Worm (Caenorhabditis elegans): Measurements from ENCODE around the gene spe-17.

spe-17 gene

ce11 chrIV:12051049-12051792 lies 38.0 kb downstream of the spe-17 start, which contains the start of the genes bre-5 and spt-5:
bre-5 (minus strand) TSS chrIV:12051215.
spt-5 (plus strand) TSS chrIV:12051491.
- no peak for TF ChIP-seq daf-8 (GFP tag; IDR thresholded peaks at IDR 0.05)
- TF ChIP-seq dpl-1 (GFP tag; optimal IDR thresholded peaks at IDR 0.05): peak; percentile 29
- peak; percentile 59 for TF ChIP-seq ceh-28 (tag; optimal IDR thresholded peaks at IDR 0.05)
- no peak for TF ChIP-seq dmd-8 (GFP tag; IDR thresholded peaks at IDR 0.05)
- no peak for TF ChIP-seq ZK546.5 (tag; optimal IDR thresholded peaks at IDR 0.05)
- TF ChIP-seq F49E8.2 (tag; optimal IDR thresholded peaks at IDR 0.05; ENCODE audit: borderline replicate concordance): no peak
- no peak for TF ChIP-seq zag-1 (tag; optimal IDR thresholded peaks at IDR 0.05)
- no peak for TF ChIP-seq sdz-12 (GFP tag; optimal IDR thresholded peaks at IDR 0.05)
- no peak for TF ChIP-seq F44E2.7 (GFP tag; IDR thresholded peaks at IDR 0.05)
- no peak for TF ChIP-seq hif-1 (tag; optimal IDR thresholded peaks at IDR 0.05)
- no peak for TF ChIP-seq lin-39 (tag; optimal IDR thresholded peaks at IDR 0.05)
- TF ChIP-seq cey-2 (tag; optimal IDR thresholded peaks at IDR 0.05; ENCODE audit: borderline replicate concordance, insufficient read depth): no peak
- TF ChIP-seq mes-2 (tag; optimal IDR thresholded peaks at IDR 0.05; ENCODE audit: poor library complexity, severe bottlenecking): peak; percentile 65
- TF ChIP-seq lsy-2 (tag; optimal IDR thresholded peaks at IDR 0.05): peak in 1 of 2 experiments; percentile 56
- no peak for TF ChIP-seq egl-27 (tag; optimal IDR thresholded peaks at IDR 0.05)
- no peak for TF ChIP-seq jun-1 (tag; optimal IDR thresholded peaks at IDR 0.05)
- no peak for TF ChIP-seq madf-9 (GFP tag; conservative IDR thresholded peaks at IDR 0.05)
- TF ChIP-seq nhr-76 (tag; optimal IDR thresholded peaks at IDR 0.05): no peak
- no peak for TF ChIP-seq daf-19 (GFP tag; conservative IDR thresholded peaks at IDR 0.05)
- TF ChIP-seq fkh-10 (GFP tag; optimal IDR thresholded peaks at IDR 0.05): no peak
- no peak for TF ChIP-seq T20F7.1 (GFP tag; optimal IDR thresholded peaks at IDR 0.05)
- TF ChIP-seq ceh-44 (GFP tag; IDR thresholded peaks at IDR 0.05): no peak
- no peak for TF ChIP-seq ceh-32 (tag; optimal IDR thresholded peaks at IDR 0.05; ENCODE audit: poor library complexity)
- no peak for TF ChIP-seq unc-130 (GFP tag; optimal IDR thresholded peaks at IDR 0.05)
- TF ChIP-seq unc-62 (GFP tag; optimal IDR thresholded peaks at IDR 0.05 in 1 of 2): peak in 1 of 2 experiments; percentile 8
- TF ChIP-seq unc-62 (tag; optimal IDR thresholded peaks at IDR 0.05): no peak
- no peak for TF ChIP-seq Y5F2A.4 (GFP tag; optimal IDR thresholded peaks at IDR 0.05)
- peak; percentile 6 for TF ChIP-seq hlh-30 (tag; optimal IDR thresholded peaks at IDR 0.05; ENCODE audit: insufficient read depth)
- TF ChIP-seq dmd-9 (GFP tag; IDR thresholded peaks at IDR 0.05): no peak
- no peak for TF ChIP-seq zfp-2 (tag; optimal IDR thresholded peaks at IDR 0.05)
- TF ChIP-seq nhr-48 (tag; optimal IDR thresholded peaks at IDR 0.05): no peak
- TF ChIP-seq ama-1 (optimal IDR thresholded peaks at IDR 0.05): no peak
- TF ChIP-seq ceh-82 (tag; optimal IDR thresholded peaks at IDR 0.05): no peak
- no peak for TF ChIP-seq nhr-102 (tag; optimal IDR thresholded peaks at IDR 0.05)
- TF ChIP-seq attf-4 (tag; optimal IDR thresholded peaks at IDR 0.05): no peak

DNA sequence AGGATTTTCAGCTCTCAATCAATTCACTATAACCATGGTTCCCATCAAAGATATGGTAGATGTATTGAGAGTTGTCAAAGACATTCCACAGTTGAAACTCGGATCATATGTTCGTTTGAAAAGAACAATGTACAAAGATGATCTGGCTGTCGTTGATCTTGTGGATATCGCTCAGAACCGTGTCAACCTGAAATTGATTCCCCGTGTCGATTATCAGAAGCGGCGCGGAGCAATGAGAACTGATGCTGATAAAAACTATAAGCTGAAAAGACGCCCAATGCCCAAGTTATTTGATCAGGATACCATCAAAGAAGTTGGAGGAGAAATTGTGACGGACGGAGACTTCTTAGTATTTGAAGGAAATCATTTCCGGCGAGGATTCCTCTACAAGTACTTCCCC lies 39.2 kb downstream of the spe-17 start:
- TF ChIP-seq spr-1 (tag; optimal IDR thresholded peaks at IDR 0.05) (no peak), aha-1 (tag) (peak; percentile 96)

- TF ChIP-seq lin-13 (GFP tag; optimal IDR thresholded peaks at IDR 0.05) (no peak), ZK337.2 (GFP tag; IDR thresholded peaks at IDR 0.05) (no peak), snpc-1.2 (GFP tag; IDR thresholded peaks at IDR 0.05) (no peak)
Observed at ce11 chrIV:12056603-12057002, 43.4 kb downstream of the spe-17 start, which contains the start of gene K08E4.2. K08E4.2 (minus strand) TSS chrIV:12056656.

All from whole organism, L4 larva.